Worm (Caenorhabditis elegans): Measurements from ENCODE around the gene ddi-1.

ddi-1 gene

ce11 chrIV:6554865-6555264, 32.2 kb downstream of the ddi-1 start:
- TF ChIP-seq lin-14 (GFP tag; optimal IDR thresholded peaks at IDR 0.05): peak; percentile 30
- TF ChIP-seq snu-23 (GFP tag; optimal IDR thresholded peaks at IDR 0.05): peak; percentile 19
- peak; percentile 70 for TF ChIP-seq elt-2 (tag; optimal IDR thresholded peaks at IDR 0.05)
- peak; percentile 45 for TF ChIP-seq nhr-90 (tag; optimal IDR thresholded peaks at IDR 0.05; ENCODE audit: poor library complexity)
- TF ChIP-seq hpl-2 (GFP tag; optimal IDR thresholded peaks at IDR 0.05): peak; percentile 29
- no peak for TF ChIP-seq nhr-76 (tag; optimal IDR thresholded peaks at IDR 0.05)
- TF ChIP-seq ama-1 (optimal IDR thresholded peaks at IDR 0.05): no peak
- TF ChIP-seq nhr-19 (GFP tag; conservative IDR thresholded peaks at IDR 0.05): no peak; the same call in 1 of the 2 replicates
- no peak for TF ChIP-seq ets-5 (GFP tag; IDR thresholded peaks at IDR 0.05)
- TF ChIP-seq lin-35 (GFP tag; optimal IDR thresholded peaks at IDR 0.05): peak in 1 of 2 experiments; percentile 67
- TF ChIP-seq mdl-1 (tag; optimal IDR thresholded peaks at IDR 0.05): peak in 1 of 2 experiments; percentile 46
- peak in 5 of 6 experiments; percentile 54 to 94 (median 92) for TF ChIP-seq elt-3 (tag; optimal IDR thresholded peaks at IDR 0.05)
- no peak for TF ChIP-seq lsy-2 (tag; optimal IDR thresholded peaks at IDR 0.05)
- TF ChIP-seq blmp-1 (tag; optimal IDR thresholded peaks at IDR 0.05): peak; percentile 87
- TF ChIP-seq unc-130 (tag; optimal IDR thresholded peaks at IDR 0.05): peak; percentile 28
- no peak for TF ChIP-seq lin-15B (tag; optimal IDR thresholded peaks at IDR 0.05)
- TF ChIP-seq efl-1 (optimal IDR thresholded peaks at IDR 0.05): peak in 1 of 2 experiments; percentile 14
- TF ChIP-seq efl-1 (GFP tag; optimal IDR thresholded peaks at IDR 0.05 in 1 of 2): peak in 1 of 2 experiments; percentile 63
- TF ChIP-seq unc-30 (tag; optimal IDR thresholded peaks at IDR 0.05): no peak
- peak; percentile 66 for TF ChIP-seq pqm-1 (tag; optimal IDR thresholded peaks at IDR 0.05)
- peak in 1 of 3 experiments; percentile 6 for TF ChIP-seq dpl-1 (GFP tag; optimal IDR thresholded peaks at IDR 0.05)

- TF ChIP-seq ama-1 (optimal IDR thresholded peaks at IDR 0.05) (no peak), ztf-4 (tag; optimal IDR thresholded peaks at IDR 0.05) (no peak), nhr-47 (tag; optimal IDR thresholded peaks at IDR 0.05) (peak; percentile 50), fos-1 (tag; optimal IDR thresholded peaks at IDR 0.05) (no peak), elt-3 (tag; optimal IDR thresholded peaks at IDR 0.05) (peak in 1 of 6 experiments; percentile 28), ces-1 (GFP tag; optimal IDR thresholded peaks at IDR 0.05) (no peak), nhr-84 (tag; optimal IDR thresholded peaks at IDR 0.05) (no peak), C04F5.9 (tag; optimal IDR thresholded peaks at IDR 0.05) (no peak), fkh-10 (GFP tag; optimal IDR thresholded peaks at IDR 0.05) (no peak), ceh-8 (GFP tag; optimal IDR thresholded peaks at IDR 0.05) (no peak), sox-4 (tag; optimal IDR thresholded peaks at IDR 0.05) (no peak), unc-86 (tag; optimal IDR thresholded peaks at IDR 0.05) (no peak), fkh-4 (tag; optimal IDR thresholded peaks at IDR 0.05; ENCODE audit: borderline replicate concordance) (no peak), lin-35 (GFP tag; optimal IDR thresholded peaks at IDR 0.05) (peak; percentile 66 to 81), tbx-2 (tag; optimal IDR thresholded peaks at IDR 0.05) (no peak), dsc-1 (tag; optimal IDR thresholded peaks at IDR 0.05) (no peak), nhr-71 (tag; optimal IDR thresholded peaks at IDR 0.05) (peak; percentile 72), lsy-2 (tag; optimal IDR thresholded peaks at IDR 0.05) (peak; percentile 34 to 43), snu-23 (GFP tag; optimal IDR thresholded peaks at IDR 0.05) (peak; percentile 51), mab-9 (GFP tag; IDR thresholded peaks at IDR 0.05) (no peak), lin-13 (GFP tag; optimal IDR thresholded peaks at IDR 0.05) (no peak), blmp-1 (tag; optimal IDR thresholded peaks at IDR 0.05) (peak; percentile 40), efl-3 (GFP tag; optimal IDR thresholded peaks at IDR 0.05) (no peak), pqm-1 (tag; optimal IDR thresholded peaks at IDR 0.05) (no peak), lir-3 (tag; optimal IDR thresholded peaks at IDR 0.05; ENCODE audit: poor library complexity) (peak; percentile 42), ztf-11 (tag; optimal IDR thresholded peaks at IDR 0.05) (no peak), tlp-1 (tag; optimal IDR thresholded peaks at IDR 0.05) (no peak), xbp-1 (tag; optimal IDR thresholded peaks at IDR 0.05) (no peak), lin-39 (tag; optimal IDR thresholded peaks at IDR 0.05) (no peak), lin-15B (tag; optimal IDR thresholded peaks at IDR 0.05) (peak; percentile 27), sptf-1 (tag; optimal IDR thresholded peaks at IDR 0.05) (no peak), ets-5 (GFP tag; IDR thresholded peaks at IDR 0.05) (no peak), mep-1 (tag; optimal IDR thresholded peaks at IDR 0.05) (peak; percentile 42), nhr-90 (tag; optimal IDR thresholded peaks at IDR 0.05; ENCODE audit: poor library complexity) (peak; percentile 50), hpl-2 (GFP tag; optimal IDR thresholded peaks at IDR 0.05) (no peak), vab-15 (tag; optimal IDR thresholded peaks at IDR 0.05) (no peak), hlh-17 (GFP tag; optimal IDR thresholded peaks at IDR 0.05; ENCODE audit: borderline replicate concordance) (no peak), snpc-4 (tag; optimal IDR thresholded peaks at IDR 0.05) (no peak)
Observed at ce11 chrIV:6555388-6556330, 33.0 kb downstream of the ddi-1 start, which contains the start of gene paqr-1. paqr-1 (minus strand) TSS chrIV:6555438.

Data from whole organism, L1 larva.